Worm (Caenorhabditis elegans) whole organism, L2 larva: ENCODE data around the gene snb-6.

Experiments used
- C34F6.9 ChIP-seq: fragments of 150-350 bp; optimal IDR thresholded peaks from 2 replicates; lab custom pipeline; 2014; ENCODE audit warnings: missing biosample characterization, missing genetic modification characterization
- F13H6.1 ChIP-seq: sonication (generic microtip); optimal IDR thresholded peaks from 2 replicates; lab custom pipeline; 2016; ENCODE audit warnings: missing genetic modification characterization, missing compliant biosample characterization
- R02D3.7 ChIP-seq: fragments of 150-350 bp; optimal IDR thresholded peaks from 2 replicates; lab custom pipeline; 2014; ENCODE audit warnings: missing biosample characterization, missing genetic modification characterization
- Y55F3AM.14 ChIP-seq: fragments of 200-800 bp; sonication (Bioruptor generic); optimal IDR thresholded peaks from 2 replicates; lab custom pipeline; 2018; ENCODE audit warnings: mild to moderate bottlenecking, missing genetic modification characterization, missing compliant biosample characterization
- ZK546.5 ChIP-seq: sonication (generic microtip); optimal IDR thresholded peaks from 2 replicates; lab custom pipeline; 2017; ENCODE audit warnings: missing biosample characterization, missing genetic modification characterization
- alr-1 ChIP-seq: fragments of 150-350 bp; optimal IDR thresholded peaks from 2 replicates; lab custom pipeline; 2014; ENCODE audit warnings: missing biosample characterization, missing genetic modification characterization
- aly-2 ChIP-seq: fragments of 150-350 bp; optimal IDR thresholded peaks from 2 replicates; lab custom pipeline; 2014; ENCODE audit warnings: missing biosample characterization, missing genetic modification characterization
- blmp-1 ChIP-seq: sonication (generic microtip); optimal IDR thresholded peaks from 2 replicates; lab custom pipeline; 2017; ENCODE audit warnings: missing genetic modification characterization, mild to moderate bottlenecking, missing compliant biosample characterization, antibody characterized with exemption, moderate library complexity; ENCODE audit not compliant: insufficient read depth
- ceh-16 ChIP-seq: fragments of 150-350 bp; optimal IDR thresholded peaks from 2 replicates; lab custom pipeline; 2014; ENCODE audit warnings: missing biosample characterization, missing genetic modification characterization
- ceh-82 ChIP-seq: fragments of 150-350 bp; optimal IDR thresholded peaks from 2 replicates; lab custom pipeline; 2014; ENCODE audit warnings: missing biosample characterization, missing genetic modification characterization
- crh-2 ChIP-seq: sonication (generic microtip); optimal IDR thresholded peaks from 2 replicates; lab custom pipeline; 2017; ENCODE audit warnings: missing biosample characterization, missing genetic modification characterization
- dmd-4 ChIP-seq: sonication (generic microtip); optimal IDR thresholded peaks from 2 replicates; lab custom pipeline; 2017; ENCODE audit warnings: missing biosample characterization, missing genetic modification characterization
- egl-27 ChIP-seq: sonication (generic microtip); optimal IDR thresholded peaks from 3 replicates; lab custom pipeline; 2017; ENCODE audit warnings: missing biosample characterization, missing genetic modification reagents, missing genetic modification characterization
- elt-1 ChIP-seq: fragments of 150-350 bp; optimal IDR thresholded peaks from 2 replicates; lab custom pipeline; 2014; ENCODE audit warnings: missing biosample characterization, missing genetic modification characterization
- elt-3 ChIP-seq: sonication (generic microtip); optimal IDR thresholded peaks from 2 replicates; lab custom pipeline; 2017; ENCODE audit warnings: missing biosample characterization, missing genetic modification characterization
- fos-1 ChIP-seq: fragments of 150-350 bp; optimal IDR thresholded peaks from 2 replicates; lab custom pipeline; 2014; ENCODE audit warnings: missing biosample characterization, missing genetic modification characterization
- gmeb-1 ChIP-seq: fragments of 150-350 bp; optimal IDR thresholded peaks from 2 replicates; lab custom pipeline; 2014; ENCODE audit warnings: missing biosample characterization, missing genetic modification characterization
- lin-11 ChIP-seq: fragments of 150-350 bp; sonication (generic microtip); optimal IDR thresholded peaks from 2 replicates; lab custom pipeline; 2014; ENCODE audit warnings: missing biosample characterization, missing genetic modification characterization, inconsistent platforms, mixed read lengths
- lin-13 ChIP-seq: fragments of 150-350 bp; optimal IDR thresholded peaks from 2 replicates; lab custom pipeline; 2014; ENCODE audit warnings: missing biosample characterization, missing genetic modification reagents, missing genetic modification characterization
- lsy-2 ChIP-seq, 2 experiments: fragments of 150-350 bp in 1 of 2; sonication (generic microtip) in 1 of 2; optimal IDR thresholded peaks; 2 replicates each; lab custom pipeline; 2014 to 2017; ENCODE audit warnings: missing biosample characterization in 2 of 2, missing genetic modification characterization in 2 of 2
- mab-5 ChIP-seq: fragments of 150-350 bp; optimal IDR thresholded peaks from 2 replicates; lab custom pipeline; 2014; ENCODE audit warnings: missing biosample characterization, missing genetic modification characterization
- mbf-1 ChIP-seq: sonication (generic microtip); optimal IDR thresholded peaks from 2 replicates; lab custom pipeline; 2017; ENCODE audit warnings: missing biosample characterization, missing genetic modification characterization
- nhr-11 ChIP-seq: fragments of 150-350 bp; optimal IDR thresholded peaks from 2 replicates; lab custom pipeline; 2014; ENCODE audit warnings: missing biosample characterization, missing genetic modification characterization
- nhr-12 ChIP-seq: fragments of 150-350 bp; optimal IDR thresholded peaks from 2 replicates; lab custom pipeline; 2014; ENCODE audit warnings: missing biosample characterization, missing genetic modification characterization
- nhr-129 ChIP-seq: fragments of 150-350 bp; optimal IDR thresholded peaks from 2 replicates; lab custom pipeline; 2014; ENCODE audit warnings: missing biosample characterization, missing genetic modification characterization
- nhr-23 ChIP-seq: fragments of 150-350 bp; optimal IDR thresholded peaks from 2 replicates; lab custom pipeline; 2014; ENCODE audit warnings: missing biosample characterization, missing genetic modification reagents, missing genetic modification characterization
- nhr-237 ChIP-seq: fragments of 150-350 bp; optimal IDR thresholded peaks from 2 replicates; lab custom pipeline; 2014; ENCODE audit warnings: missing biosample characterization, missing genetic modification characterization
- nhr-25 ChIP-seq: fragments of 150-350 bp; sonication (generic microtip); optimal IDR thresholded peaks from 3 replicates; lab custom pipeline; 2014; ENCODE audit warnings: missing biosample characterization, missing genetic modification characterization
- sem-4 ChIP-seq: fragments of 150-350 bp; optimal IDR thresholded peaks from 2 replicates; lab custom pipeline; 2014; ENCODE audit warnings: missing biosample characterization, missing genetic modification reagents, missing genetic modification characterization
- skn-1 ChIP-seq: sonication (generic microtip); optimal IDR thresholded peaks from 2 replicates; lab custom pipeline; 2017; ENCODE audit warnings: missing biosample characterization, missing genetic modification characterization
- sma-3 ChIP-seq: sonication (generic microtip); optimal IDR thresholded peaks from 2 replicates; lab custom pipeline; 2016; ENCODE audit warnings: missing genetic modification reagents, missing genetic modification characterization, missing compliant biosample characterization
- snpc-4 ChIP-seq: fragments of 150-350 bp; optimal IDR thresholded peaks from 2 replicates; lab custom pipeline; 2014; ENCODE audit warnings: missing biosample characterization, missing genetic modification characterization
- unc-55 ChIP-seq: fragments of 150-350 bp; sonication (generic microtip); optimal IDR thresholded peaks from 3 replicates; lab custom pipeline; 2014; ENCODE audit warnings: missing biosample characterization, missing genetic modification reagents, missing genetic modification characterization
- zag-1 ChIP-seq: fragments of 150-350 bp; optimal IDR thresholded peaks from 2 replicates; lab custom pipeline; 2014; ENCODE audit warnings: missing biosample characterization, missing genetic modification characterization
- ztf-11 ChIP-seq: sonication (generic microtip); optimal IDR thresholded peaks from 2 replicates; lab custom pipeline; 2017; ENCODE audit warnings: missing biosample characterization, missing genetic modification characterization
- ztf-4 ChIP-seq: fragments of 150-350 bp; optimal IDR thresholded peaks from 2 replicates; lab custom pipeline; 2014; ENCODE audit warnings: missing biosample characterization, missing genetic modification characterization

snb-6 gene

DNA sequence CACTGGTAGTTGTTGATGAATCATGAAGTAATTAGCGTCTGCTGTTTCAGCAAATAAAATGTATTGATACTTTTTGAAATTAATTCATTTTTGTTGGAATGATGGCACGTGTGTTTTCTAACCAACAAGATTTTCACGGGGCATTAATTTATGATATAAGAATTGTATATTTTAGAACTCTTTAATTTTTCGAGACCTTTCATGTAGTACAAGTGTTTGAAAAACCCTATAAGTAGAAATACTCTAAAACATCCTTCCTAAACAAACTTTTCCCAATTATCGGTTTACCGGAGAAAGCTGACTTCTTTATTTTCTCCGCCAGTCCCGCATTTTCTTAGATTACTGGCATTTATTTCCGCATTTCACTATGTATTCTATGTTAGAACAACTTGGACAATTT, at the start of gene snb-6:
Gene snb-6, minus strand, starts transcription at position 101 of the 400 bp plus-strand sequence.
- TF ChIP-seq zag-1 (tag; lab: Kevin White, UChicago), result no peak
- no peak for TF ChIP-seq elt-1

DNA sequence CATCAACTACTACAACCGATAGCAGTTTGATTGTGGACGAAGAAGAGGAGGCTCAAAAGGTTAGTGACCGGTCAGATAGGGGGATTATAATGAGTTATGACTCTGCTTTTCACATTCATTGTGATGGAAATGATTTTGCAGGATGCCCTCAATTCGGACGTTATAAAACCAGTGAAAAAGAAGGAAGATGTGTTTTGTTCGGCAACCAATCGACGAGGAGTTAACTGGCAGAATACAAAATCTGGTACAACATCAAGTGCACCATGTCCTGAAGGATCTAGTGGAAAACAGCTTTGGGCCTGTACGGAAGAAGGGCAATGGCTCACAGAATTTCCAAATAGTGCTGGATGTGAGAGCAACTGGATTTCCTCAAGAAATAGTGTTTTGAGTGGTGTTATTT, 44.4 kb upstream of the snb-6 start:
- TF ChIP-seq lin-13 (GFP tag; lab: Kevin White, UChicago), result no peak
- TF ChIP-seq aly-2 (tag; lab: Kevin White, UChicago), result no peak
- no peak for TF ChIP-seq crh-2 (tag; lab: Kevin White, UChicago)
- TF ChIP-seq ztf-4 (tag; lab: Kevin White, UChicago), result no peak
- TF ChIP-seq lin-11, result no peak
- TF ChIP-seq nhr-25 (tag; lab: Kevin White, UChicago), result no peak
- no peak for TF ChIP-seq fos-1 (tag; lab: Kevin White, UChicago)
- TF ChIP-seq lsy-2 (tag; optimal IDR thresholded peaks at IDR 0.05; lab: Kevin White, UChicago), result no peak
- TF ChIP-seq dmd-4 (tag; lab: Kevin White, UChicago), result no peak
- no peak for TF ChIP-seq unc-55
- TF ChIP-seq mab-5 (tag; lab: Kevin White, UChicago), result no peak
- TF ChIP-seq skn-1, result no peak
- TF ChIP-seq egl-27 (tag; lab: Kevin White, UChicago), result no peak
- TF ChIP-seq nhr-23 (tag; lab: Kevin White, UChicago), result no peak
- no peak for TF ChIP-seq mbf-1
- TF ChIP-seq nhr-129, result no peak
- TF ChIP-seq nhr-237 (tag; lab: Kevin White, UChicago), result no peak
- TF ChIP-seq Y55F3AM.14 (GFP tag; lab: Kevin White, UChicago), result no peak
- TF ChIP-seq, all 48 proteins: peak for 0

DNA sequence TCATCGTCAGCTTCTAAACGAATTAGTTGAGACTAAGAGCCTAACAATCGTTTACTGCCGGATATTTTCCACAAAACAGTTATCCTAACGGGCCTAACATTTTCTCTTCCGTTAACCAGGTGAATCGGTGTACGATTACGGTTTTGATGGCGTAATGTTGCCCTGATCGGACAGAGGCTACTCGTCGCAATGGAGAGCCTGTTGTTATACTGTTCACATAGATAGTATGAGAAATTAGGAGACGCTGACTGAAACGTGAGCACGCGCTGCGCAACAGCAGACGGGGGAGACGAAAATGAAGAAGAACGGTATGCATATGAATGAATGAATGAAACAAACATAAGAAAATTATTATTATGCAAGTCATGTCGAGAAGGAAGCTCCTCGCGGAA, 39.9 kb upstream of the snb-6 start:
- TF ChIP-seq alr-1 (tag; lab: Kevin White, UChicago) (no peak), ztf-4 (tag; lab: Kevin White, UChicago) (no peak), snpc-4 (tag; lab: Kevin White, UChicago) (no peak), lsy-2 (tag; optimal IDR thresholded peaks at IDR 0.05; lab: Kevin White, UChicago) (no peak), nhr-23 (tag; lab: Kevin White, UChicago) (no peak), C34F6.9 (tag; lab: Kevin White, UChicago) (no peak)

- no peak for TF ChIP-seq skn-1
- TF ChIP-seq gmeb-1 (tag; lab: Kevin White, UChicago), result no peak
- TF ChIP-seq aly-2 (tag; lab: Kevin White, UChicago), result no peak
- no peak for TF ChIP-seq F13H6.1 (tag; lab: Kevin White, UChicago)
- TF ChIP-seq nhr-129, result no peak
- TF ChIP-seq sma-3 (GFP tag; lab: Kevin White, UChicago), result no peak
- no peak for TF ChIP-seq dmd-4 (tag; lab: Kevin White, UChicago)
- TF ChIP-seq ztf-11 (tag; lab: Kevin White, UChicago), result no peak
- no peak for TF ChIP-seq lin-11
- TF ChIP-seq nhr-11, result no peak
- TF ChIP-seq alr-1 (tag; lab: Kevin White, UChicago), result no peak
- no peak for TF ChIP-seq nhr-237 (tag; lab: Kevin White, UChicago)
- no peak for TF ChIP-seq fos-1 (tag; lab: Kevin White, UChicago)
- no peak for TF ChIP-seq lsy-2 (tag; optimal IDR thresholded peaks at IDR 0.05; lab: Kevin White, UChicago)
Measured at ce11 chrII:8898582-8899356, 39.3 kb upstream of the snb-6 start.

- TF ChIP-seq sem-4, result no peak
- no peak for TF ChIP-seq ceh-16 (tag; lab: Kevin White, UChicago)
- no peak for TF ChIP-seq blmp-1 (tag; lab: Kevin White, UChicago)
- no peak for TF ChIP-seq elt-3 (tag; lab: Kevin White, UChicago)
- no peak for TF ChIP-seq sma-3 (GFP tag; lab: Kevin White, UChicago)
- no peak for TF ChIP-seq nhr-12
- no peak for TF ChIP-seq R02D3.7 (tag; lab: Kevin White, UChicago)
- no peak for TF ChIP-seq zag-1 (tag; lab: Kevin White, UChicago)
- TF ChIP-seq ZK546.5 (tag; lab: Kevin White, UChicago), result no peak
- TF ChIP-seq ceh-82 (tag; lab: Kevin White, UChicago), result no peak
Measured at ce11 chrII:8897244-8897643, 37.7 kb upstream of the snb-6 start.
